Worm (Caenorhabditis elegans) whole organism, L1 larva: ENCODE data around the gene nep-26.

Experiments
- ama-1 ChIP-seq: fragments of 150-350 bp; optimal IDR thresholded peaks from 2 replicates; lab custom pipeline; 2014
- ceh-82 ChIP-seq, 3 experiments: fragments of 150-350 bp in 1 of 3; sonication (generic microtip) in 2 of 3; optimal IDR thresholded peaks; 2 replicates each; lab custom pipeline; 2014 to 2017; ENCODE audit warnings: missing biosample characterization in 3 of 3, missing genetic modification characterization in 3 of 3
- lin-15B ChIP-seq: fragments of 150-350 bp; sonication (generic microtip); optimal IDR thresholded peaks from 3 replicates; lab custom pipeline; 2014; ENCODE audit warnings: missing biosample characterization, missing genetic modification characterization
- pqm-1 ChIP-seq: sonication (generic microtip); optimal IDR thresholded peaks from 3 replicates; lab custom pipeline; 2017; ENCODE audit warnings: missing biosample characterization, missing genetic modification characterization
- snpc-4 ChIP-seq: fragments of 150-350 bp; optimal IDR thresholded peaks from 2 replicates; lab custom pipeline; 2014; ENCODE audit warnings: missing biosample characterization, missing genetic modification characterization
- snu-23 ChIP-seq: sonication (generic microtip); optimal IDR thresholded peaks from 2 replicates; lab custom pipeline; 2016; ENCODE audit warnings: missing genetic modification characterization, missing compliant biosample characterization
- unc-130 ChIP-seq: fragments of 150-350 bp; optimal IDR thresholded peaks from 2 replicates; lab custom pipeline; 2017; ENCODE audit warnings: missing biosample characterization, missing genetic modification characterization, inconsistent platforms

ce11 chrII:10300082-10300749 lies at the start of gene nep-26:
- no peak for TF ChIP-seq ceh-82 (tag; optimal IDR thresholded peaks at IDR 0.05; lab: Kevin White, UChicago)
- no peak for TF ChIP-seq snpc-4 (tag; lab: Kevin White, UChicago)
- no peak for TF ChIP-seq lin-15B (tag; lab: Kevin White, UChicago)
- peak; percentile 51 for TF ChIP-seq snu-23 (GFP tag; lab: Kevin White, UChicago)
- TF ChIP-seq ama-1 (lab: Kevin White, UChicago) = no peak
- TF ChIP-seq pqm-1 (tag; lab: Kevin White, UChicago) = no peak
- peak; percentile 64 for TF ChIP-seq unc-130 (tag; lab: Kevin White, UChicago)
